Worm (Caenorhabditis elegans) whole organism, midembryonic: ENCODE data around the gene Y50D7A.8.

Experiments used
- T22C8.4 ChIP-seq: fragments of 200-800 bp; sonication (Bioruptor generic); IDR thresholded peaks from 2 replicates; pipeline ENCODE4 v1.3.6; 2022; ENCODE audit warnings: missing genetic modification characterization, missing compliant biosample characterization
- cog-1 ChIP-seq: sonication (generic microtip); optimal IDR thresholded peaks from 2 replicates; lab custom pipeline; 2016; ENCODE audit warnings: missing genetic modification characterization, missing compliant biosample characterization
- flt-1 ChIP-seq: fragments of 200-800 bp; sonication (Bioruptor generic); IDR thresholded peaks from 2 replicates; pipeline ENCODE4 v1.3.6; 2022; ENCODE audit warnings: missing genetic modification characterization, missing compliant biosample characterization
- klf-2 ChIP-seq: fragments of 200-800 bp; sonication (Bioruptor generic); conservative IDR thresholded peaks from 2 replicates; pipeline ENCODE4 v1.3.6; 2022; ENCODE audit warnings: missing genetic modification reagents, missing genetic modification characterization, missing compliant biosample characterization
- med-1 ChIP-seq: sonication (generic microtip); optimal IDR thresholded peaks from 2 replicates; lab custom pipeline; 2017; ENCODE audit warnings: missing genetic modification characterization, mild to moderate bottlenecking, missing compliant biosample characterization, antibody characterized with exemption, missing genetic modification reagents; ENCODE audit not compliant: insufficient read depth
- ref-1 ChIP-seq: fragments of 200-800 bp; sonication (Bioruptor generic); conservative IDR thresholded peaks from 2 replicates; pipeline ENCODE4 v1.3.6; 2022; ENCODE audit warnings: missing genetic modification reagents, missing genetic modification characterization, missing compliant biosample characterization
- tab-1 ChIP-seq: fragments of 200-800 bp; sonication (Bioruptor generic); IDR thresholded peaks from 2 replicates; pipeline ENCODE4 v1.3.6; 2022; ENCODE audit warnings: missing genetic modification characterization, missing compliant biosample characterization
- ztf-23 ChIP-seq: fragments of 200-800 bp; sonication (Bioruptor generic); IDR thresholded peaks from 2 replicates; pipeline ENCODE4 v1.3.6; 2022; ENCODE audit warnings: missing genetic modification reagents, missing genetic modification characterization, missing compliant biosample characterization
- ztf-29 ChIP-seq: fragments of 200-800 bp; sonication (Bioruptor generic); IDR thresholded peaks from 2 replicates; pipeline ENCODE4 v1.3.6; 2022; ENCODE audit warnings: missing genetic modification reagents, missing genetic modification characterization, missing compliant biosample characterization

Y50D7A.8 gene

DNA sequence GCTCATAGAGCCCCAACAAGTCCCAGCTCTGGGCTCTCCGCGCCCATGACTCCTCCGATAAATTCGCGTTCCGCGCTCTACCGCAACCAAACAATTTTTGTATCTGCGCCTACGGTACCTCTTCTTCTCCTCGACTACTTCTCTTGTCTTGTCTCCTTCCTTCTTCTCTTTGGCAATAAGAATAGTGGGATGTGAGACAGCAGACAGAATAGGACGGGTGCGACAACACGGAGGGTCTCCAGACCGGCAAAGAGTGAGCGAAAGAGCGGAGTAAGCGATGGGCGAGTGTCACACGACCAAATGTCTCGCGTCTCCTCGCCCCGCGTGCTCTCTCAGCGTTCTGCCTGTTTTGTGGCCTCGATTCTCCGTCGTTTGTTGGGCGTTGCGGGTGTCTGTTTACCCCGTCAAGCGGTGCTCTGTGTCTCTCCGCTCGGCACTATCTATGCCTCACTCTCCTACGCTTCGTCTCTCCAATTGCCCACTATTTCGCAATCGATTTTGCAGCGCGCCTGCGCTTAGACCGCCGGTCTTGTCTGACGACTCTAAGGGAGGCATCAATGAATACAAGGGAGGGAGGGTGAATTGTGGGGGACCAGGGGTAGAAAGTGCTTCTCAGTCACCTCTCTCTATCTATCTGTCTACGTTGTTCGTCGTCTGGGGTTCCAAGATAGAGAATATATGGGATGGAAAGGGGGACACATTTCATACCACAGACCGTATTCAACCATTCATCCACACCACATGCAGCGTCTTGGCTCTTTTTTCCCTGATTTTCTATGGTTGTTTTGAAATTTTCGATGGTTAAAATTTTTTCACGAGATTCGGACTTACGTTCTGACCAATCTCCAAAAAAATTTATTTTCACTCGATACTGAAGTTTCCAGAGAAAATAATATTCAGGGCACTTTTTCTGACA, 11.8 kb upstream of the Y50D7A.8 start, which contains the start of gene gei-4:
Gene gei-4 (minus strand): TSS at position 256 of the 916 bp plus-strand sequence.
- no peak for TF ChIP-seq med-1 (GFP tag; lab: Kevin White, UChicago)
- TF ChIP-seq ref-1 (GFP tag; lab: Robert Waterston, UW), result no peak
- peak; percentile 92 for TF ChIP-seq T22C8.4 (GFP tag; lab: Robert Waterston, UW)
- TF ChIP-seq flt-1 (GFP tag; lab: Robert Waterston, UW), result no peak
- TF ChIP-seq ztf-23 (GFP tag; lab: Robert Waterston, UW), result peak; percentile 56; the same call in 1 of the 2 replicates
- no peak for TF ChIP-seq ztf-29 (GFP tag; lab: Robert Waterston, UW)
- TF ChIP-seq cog-1 (tag; lab: Kevin White, UChicago), result peak; percentile 61

DNA sequence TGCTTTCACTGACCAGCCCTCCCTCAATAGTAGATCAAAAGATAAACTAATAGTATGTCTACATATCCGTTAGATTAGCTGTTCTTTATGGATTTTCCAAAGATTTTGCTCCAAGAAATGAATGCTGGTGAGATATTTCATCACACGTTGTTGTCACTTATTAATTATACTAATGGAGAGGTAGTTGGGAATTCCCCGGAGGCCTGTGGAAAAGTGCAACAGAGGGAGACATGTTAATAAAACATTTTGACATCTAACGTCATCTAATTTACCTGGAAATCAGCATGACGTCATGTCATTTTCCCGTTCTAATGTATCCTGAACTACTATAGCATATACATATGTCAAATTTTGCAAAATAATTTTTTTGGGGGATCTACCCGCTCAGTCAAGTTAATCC, 10.0 kb upstream of the Y50D7A.8 start:
- TF ChIP-seq cog-1 (tag; lab: Kevin White, UChicago), result no peak
- TF ChIP-seq T22C8.4 (GFP tag; lab: Robert Waterston, UW), result no peak
- TF ChIP-seq med-1 (GFP tag; lab: Kevin White, UChicago), result no peak

DNA sequence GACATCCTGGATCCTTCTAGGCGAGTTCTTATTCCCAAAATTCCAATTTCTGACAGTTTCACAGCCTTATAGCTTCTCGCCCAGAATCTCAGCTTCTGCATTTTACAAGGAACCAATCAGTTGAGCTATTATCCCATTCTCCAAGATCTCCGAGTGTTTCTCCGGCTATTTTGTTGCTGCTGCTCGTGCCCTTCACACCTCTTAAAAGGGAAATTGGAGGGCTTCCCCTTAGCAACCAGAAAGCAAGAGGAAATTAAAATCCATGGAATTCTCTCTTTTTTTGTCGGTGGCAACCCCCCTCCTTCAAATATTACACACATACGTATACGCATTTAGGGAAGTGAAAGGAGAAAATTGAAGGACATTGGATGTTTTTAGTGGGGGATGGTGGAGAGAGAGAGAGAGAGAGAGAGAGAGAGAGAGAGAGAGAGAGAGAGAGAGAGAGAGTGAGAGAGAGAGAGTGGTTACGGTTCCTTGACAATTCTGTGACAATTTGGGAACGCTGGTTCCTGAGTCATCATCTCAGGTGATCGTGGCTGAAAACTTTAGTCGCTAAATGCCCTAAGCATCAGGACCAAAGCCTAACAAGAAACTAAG, 8.9 kb upstream of the Y50D7A.8 start:
- TF ChIP-seq tab-1 (GFP tag; lab: Robert Waterston, UW), result no peak
- no peak for TF ChIP-seq T22C8.4 (GFP tag; lab: Robert Waterston, UW)
- 0 out of 2 replicates have a peak, but pooled peaks have one; percentile 52 for TF ChIP-seq flt-1 (GFP tag; lab: Robert Waterston, UW)
- no peak for TF ChIP-seq ref-1 (GFP tag; lab: Robert Waterston, UW)
- 0 out of 2 replicates have a peak, but pooled peaks have one; percentile 32 for TF ChIP-seq ztf-23 (GFP tag; lab: Robert Waterston, UW)
- no peak for TF ChIP-seq ztf-29 (GFP tag; lab: Robert Waterston, UW)
- TF ChIP-seq cog-1 (tag; lab: Kevin White, UChicago), result no peak
- no peak for TF ChIP-seq med-1 (GFP tag; lab: Kevin White, UChicago)
- no peak for TF ChIP-seq klf-2 (GFP tag; lab: Robert Waterston, UW)

DNA sequence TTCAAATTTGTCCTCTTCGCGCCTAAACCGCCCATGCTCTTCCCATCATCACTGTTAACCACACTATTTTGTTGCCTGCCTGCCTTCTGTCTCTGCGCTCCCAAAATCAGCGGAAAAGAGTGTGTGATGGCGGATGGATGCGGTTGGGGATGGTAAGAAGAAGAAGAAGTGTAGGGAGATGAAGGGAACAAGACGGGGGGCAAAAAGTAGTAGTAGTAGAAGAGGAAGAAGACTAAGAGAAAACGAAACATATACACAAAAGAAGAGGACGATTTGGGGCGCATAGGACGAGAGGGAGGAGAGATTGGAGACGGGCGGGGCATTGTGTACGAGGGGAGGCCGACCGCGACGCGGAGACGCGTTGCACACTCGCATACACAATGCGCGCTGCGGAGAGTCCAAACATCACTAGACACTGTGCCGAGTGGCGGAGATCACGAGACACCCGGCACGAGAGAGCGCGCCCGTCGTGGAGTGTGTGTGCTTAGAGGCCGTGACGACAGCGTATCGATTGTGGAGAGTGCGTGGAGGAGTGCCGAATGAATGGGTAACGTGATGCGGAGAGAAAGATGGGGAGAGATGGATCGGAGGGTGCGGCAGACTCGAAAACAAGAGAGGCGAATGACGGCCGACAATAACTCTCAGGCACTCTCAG, 6.6 kb upstream of the Y50D7A.8 start:
- TF ChIP-seq ztf-23 (GFP tag; lab: Robert Waterston, UW) (0 out of 2 replicates have a peak, but pooled peaks have one; percentile 10), ztf-29 (GFP tag; lab: Robert Waterston, UW) (no peak), klf-2 (GFP tag; lab: Robert Waterston, UW) (no peak), cog-1 (tag; lab: Kevin White, UChicago) (peak; percentile 50), T22C8.4 (GFP tag; lab: Robert Waterston, UW) (peak; percentile 87)

DNA sequence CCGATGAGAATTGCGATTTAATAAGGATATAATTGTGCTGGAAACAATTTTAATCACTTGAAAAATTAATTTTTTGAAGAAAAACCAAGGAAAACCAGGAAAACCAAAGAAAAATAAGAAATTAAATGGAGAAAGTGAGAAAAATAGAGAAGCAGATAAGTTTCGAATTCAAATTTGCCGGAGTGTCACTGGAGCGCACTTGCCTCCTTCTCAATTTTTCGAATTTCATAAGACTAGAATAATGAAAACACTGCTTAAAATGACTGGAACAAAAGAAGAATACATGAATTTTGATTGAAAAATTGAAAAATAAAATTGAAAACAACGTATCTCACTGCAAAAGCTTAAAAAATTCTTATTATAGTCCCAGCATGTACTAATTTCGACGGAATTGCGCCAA, 5.4 kb upstream of the Y50D7A.8 start:
- TF ChIP-seq cog-1 (tag; lab: Kevin White, UChicago) (no peak), flt-1 (GFP tag; lab: Robert Waterston, UW) (no peak), ref-1 (GFP tag; lab: Robert Waterston, UW) (no peak), med-1 (GFP tag; lab: Kevin White, UChicago) (no peak), T22C8.4 (GFP tag; lab: Robert Waterston, UW) (no peak), ztf-29 (GFP tag; lab: Robert Waterston, UW) (no peak), tab-1 (GFP tag; lab: Robert Waterston, UW) (no peak), ztf-23 (GFP tag; lab: Robert Waterston, UW) (no peak), klf-2 (GFP tag; lab: Robert Waterston, UW) (no peak)

DNA sequence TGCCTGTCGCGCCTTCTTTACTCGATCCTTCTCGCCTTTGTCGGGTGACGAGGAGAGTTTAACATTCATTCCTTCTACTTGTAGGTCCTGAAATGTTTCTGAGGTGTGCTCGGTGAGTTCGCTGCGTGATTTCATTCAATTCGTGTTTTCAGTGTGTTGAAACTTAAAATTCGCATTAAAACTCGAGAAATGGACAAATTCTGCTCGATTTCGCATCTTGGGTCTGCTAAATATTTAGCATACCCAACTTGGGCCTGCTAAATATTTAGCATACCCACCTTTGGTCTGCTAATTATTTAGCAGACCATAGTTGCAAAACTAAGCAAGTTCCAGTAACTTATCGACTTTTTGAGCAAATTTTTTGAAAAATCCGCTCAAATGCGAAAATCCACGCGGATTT, 4.3 kb upstream of the Y50D7A.8 start:
- no peak for TF ChIP-seq med-1 (GFP tag; lab: Kevin White, UChicago)
- TF ChIP-seq klf-2 (GFP tag; lab: Robert Waterston, UW), result no peak
- no peak for TF ChIP-seq cog-1 (tag; lab: Kevin White, UChicago)
- TF ChIP-seq flt-1 (GFP tag; lab: Robert Waterston, UW), result no peak
- no peak for TF ChIP-seq ref-1 (GFP tag; lab: Robert Waterston, UW)
- TF ChIP-seq T22C8.4 (GFP tag; lab: Robert Waterston, UW), result no peak
- no peak for TF ChIP-seq ztf-23 (GFP tag; lab: Robert Waterston, UW)
- no peak for TF ChIP-seq ztf-29 (GFP tag; lab: Robert Waterston, UW)
- no peak for TF ChIP-seq tab-1 (GFP tag; lab: Robert Waterston, UW)

DNA sequence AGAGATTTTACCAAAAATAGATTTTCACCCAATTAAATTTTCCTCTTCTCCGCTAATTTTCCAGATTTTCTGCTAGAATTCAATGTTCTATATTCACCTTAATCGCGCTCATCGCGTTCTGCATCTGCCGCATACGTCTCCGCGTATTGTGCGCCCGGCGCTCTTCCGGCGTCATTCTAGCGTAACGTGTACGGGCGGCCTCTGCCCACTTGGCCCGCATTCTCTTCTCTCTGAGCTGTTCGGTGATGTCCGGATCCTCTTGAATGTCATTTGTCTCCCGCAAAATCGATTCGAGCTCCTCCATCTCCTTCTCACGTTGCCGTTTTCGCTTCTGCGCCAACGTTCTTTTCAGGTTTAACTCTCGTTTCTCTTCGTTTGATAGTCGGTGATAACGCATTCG, 3.9 kb upstream of the Y50D7A.8 start:
- TF ChIP-seq cog-1 (tag; lab: Kevin White, UChicago) (no peak), tab-1 (GFP tag; lab: Robert Waterston, UW) (no peak), ref-1 (GFP tag; lab: Robert Waterston, UW) (no peak), ztf-23 (GFP tag; lab: Robert Waterston, UW) (no peak), ztf-29 (GFP tag; lab: Robert Waterston, UW) (no peak), T22C8.4 (GFP tag; lab: Robert Waterston, UW) (no peak), med-1 (GFP tag; lab: Kevin White, UChicago) (no peak), klf-2 (GFP tag; lab: Robert Waterston, UW) (no peak), flt-1 (GFP tag; lab: Robert Waterston, UW) (no peak)

DNA sequence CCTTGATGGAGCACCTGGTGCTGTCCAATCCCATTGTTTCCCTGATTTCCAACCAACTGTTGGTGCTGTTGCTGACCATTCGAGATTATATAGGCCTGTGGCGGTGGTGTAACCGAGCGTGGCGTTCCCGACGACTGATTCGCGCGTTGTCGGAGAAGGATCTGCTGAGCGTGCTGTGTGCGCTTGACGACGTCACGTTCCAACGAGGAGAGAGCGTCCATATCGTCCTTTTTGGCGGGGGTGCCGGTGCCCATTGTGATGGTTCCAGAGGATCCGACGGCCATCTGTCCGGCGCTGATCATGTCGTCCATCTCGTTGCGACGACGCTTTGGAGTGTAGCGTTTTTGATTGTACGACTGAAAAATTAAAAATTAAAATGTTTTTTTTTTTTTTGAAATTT, 2.5 kb upstream of the Y50D7A.8 start:
- TF ChIP-seq flt-1 (GFP tag; lab: Robert Waterston, UW) (peak; percentile 54; the same call in 1 of the 2 replicates), ztf-29 (GFP tag; lab: Robert Waterston, UW) (no peak), tab-1 (GFP tag; lab: Robert Waterston, UW) (0 out of 2 replicates have a peak, but pooled peaks have one; percentile 60), T22C8.4 (GFP tag; lab: Robert Waterston, UW) (no peak), klf-2 (GFP tag; lab: Robert Waterston, UW) (no peak), cog-1 (tag; lab: Kevin White, UChicago) (no peak), ref-1 (GFP tag; lab: Robert Waterston, UW) (no peak)
